Worm (Caenorhabditis elegans) whole organism, late embryonic: ENCODE results near the gene siah-1.

Experiments
- C08G9.2 ChIP-seq: sonication (generic microtip); optimal IDR thresholded peaks from 2 replicates; lab custom pipeline; 2016; ENCODE audit warnings: mild to moderate bottlenecking, missing genetic modification characterization, moderate library complexity, missing compliant biosample characterization
- C38D4.7 ChIP-seq: fragments of 200-800 bp; sonication (Bioruptor generic); optimal IDR thresholded peaks from 2 replicates; lab custom pipeline; 2018; ENCODE audit warnings: mild to moderate bottlenecking, missing genetic modification characterization, moderate library complexity, missing compliant biosample characterization
- F13H6.1 ChIP-seq: sonication (generic microtip); optimal IDR thresholded peaks from 2 replicates; lab custom pipeline; 2016; ENCODE audit warnings: missing genetic modification characterization, missing compliant biosample characterization
- Y22D7AL.16 ChIP-seq: sonication (generic microtip); optimal IDR thresholded peaks from 2 replicates; lab custom pipeline; 2016; ENCODE audit warnings: missing genetic modification characterization, missing compliant biosample characterization
- ahr-1 ChIP-seq: sonication (generic microtip); optimal IDR thresholded peaks from 2 replicates; lab custom pipeline; 2016; ENCODE audit warnings: missing genetic modification characterization, missing compliant biosample characterization
- ceh-18 ChIP-seq: sonication (generic microtip); optimal IDR thresholded peaks from 2 replicates; lab custom pipeline; 2016; ENCODE audit warnings: missing genetic modification characterization, missing compliant biosample characterization
- ceh-22 ChIP-seq: sonication (generic microtip); optimal IDR thresholded peaks from 2 replicates; lab custom pipeline; 2017; ENCODE audit warnings: missing biosample characterization, missing genetic modification characterization
- ceh-24 ChIP-seq: sonication (generic microtip); optimal IDR thresholded peaks from 2 replicates; lab custom pipeline; 2016; ENCODE audit warnings: mild to moderate bottlenecking, missing genetic modification characterization, missing compliant biosample characterization
- ceh-31 ChIP-seq: sonication (generic microtip); optimal IDR thresholded peaks from 2 replicates; lab custom pipeline; 2016; ENCODE audit warnings: missing genetic modification characterization, missing compliant biosample characterization
- ceh-45 ChIP-seq: fragments of 200-800 bp; sonication (Bioruptor generic); IDR thresholded peaks from 2 replicates; pipeline ENCODE4 v1.3.6; 2022; ENCODE audit warnings: missing genetic modification reagents, missing genetic modification characterization, missing compliant biosample characterization
- ceh-48 ChIP-seq: sonication (generic microtip); optimal IDR thresholded peaks from 2 replicates; lab custom pipeline; 2016; ENCODE audit warnings: missing genetic modification characterization, inconsistent platforms, missing compliant biosample characterization
- dve-1 ChIP-seq: sonication (generic microtip); optimal IDR thresholded peaks from 2 replicates; lab custom pipeline; 2017; ENCODE audit warnings: antibody characterized with exemption, mild to moderate bottlenecking, missing genetic modification characterization, missing compliant biosample characterization
- elt-2 ChIP-seq: sonication (generic microtip); optimal IDR thresholded peaks from 2 replicates; lab custom pipeline; 2016; ENCODE audit warnings: missing genetic modification reagents, missing genetic modification characterization, missing compliant biosample characterization
- eyg-1 ChIP-seq: sonication (generic microtip); optimal IDR thresholded peaks from 2 replicates; lab custom pipeline; 2016; ENCODE audit warnings: missing genotype, missing genetic modification characterization, missing compliant biosample characterization
- fkh-10 ChIP-seq: fragments of 150-350 bp; optimal IDR thresholded peaks from 2 replicates; lab custom pipeline; 2014; ENCODE audit warnings: missing biosample characterization, missing genetic modification reagents, missing genetic modification characterization
- hlh-15 ChIP-seq: sonication (generic microtip); optimal IDR thresholded peaks from 2 replicates; lab custom pipeline; 2016; ENCODE audit warnings: missing genetic modification characterization, missing compliant biosample characterization
- hlh-30 ChIP-seq: sonication (generic microtip); optimal IDR thresholded peaks from 2 replicates; lab custom pipeline; 2017; ENCODE audit warnings: antibody characterized with exemption, missing genetic modification characterization, missing compliant biosample characterization; ENCODE audit not compliant: insufficient read depth
- hlh-8 ChIP-seq: sonication (generic microtip); optimal IDR thresholded peaks from 2 replicates; lab custom pipeline; 2016; ENCODE audit warnings: missing genotype, missing genetic modification characterization, missing compliant biosample characterization
- lim-6 ChIP-seq: sonication (generic microtip); optimal IDR thresholded peaks from 2 replicates; lab custom pipeline; 2016; ENCODE audit warnings: missing genetic modification characterization, missing compliant biosample characterization
- madf-2 ChIP-seq: sonication (generic microtip); optimal IDR thresholded peaks from 2 replicates; lab custom pipeline; 2017; ENCODE audit warnings: missing genetic modification characterization, missing compliant biosample characterization
- nfya-1 ChIP-seq: sonication (generic microtip); optimal IDR thresholded peaks from 2 replicates; lab custom pipeline; 2017; ENCODE audit warnings: missing genetic modification characterization, mild to moderate bottlenecking, missing compliant biosample characterization, antibody characterized with exemption, moderate library complexity
- nhr-11 ChIP-seq: fragments of 150-350 bp; optimal IDR thresholded peaks from 2 replicates; lab custom pipeline; 2014; ENCODE audit warnings: missing biosample characterization, missing genetic modification characterization
- nhr-232 ChIP-seq: sonication (generic microtip); optimal IDR thresholded peaks from 2 replicates; lab custom pipeline; 2016; ENCODE audit warnings: missing genetic modification characterization, missing compliant biosample characterization
- npax-4 ChIP-seq: sonication (generic microtip); optimal IDR thresholded peaks from 2 replicates; lab custom pipeline; 2016; ENCODE audit warnings: missing genetic modification characterization, missing compliant biosample characterization
- odd-2 ChIP-seq: sonication (generic microtip); optimal IDR thresholded peaks from 2 replicates; lab custom pipeline; 2017; ENCODE audit warnings: antibody characterized with exemption, mild to moderate bottlenecking, missing genetic modification characterization, missing compliant biosample characterization
- pag-3 ChIP-seq: sonication (generic microtip); optimal IDR thresholded peaks from 2 replicates; lab custom pipeline; 2016; ENCODE audit warnings: missing compliant biosample characterization, missing genetic modification characterization, borderline replicate concordance
- pat-9 ChIP-seq: fragments of 200-800 bp; sonication (Bioruptor generic); optimal IDR thresholded peaks from 2 replicates; lab custom pipeline; 2018; ENCODE audit warnings: mild to moderate bottlenecking, missing genetic modification characterization, moderate library complexity, missing compliant biosample characterization
- pax-1 ChIP-seq: fragments of 150-350 bp; optimal IDR thresholded peaks from 2 replicates; lab custom pipeline; 2014; ENCODE audit warnings: missing biosample characterization, missing genetic modification characterization
- pha-2 ChIP-seq: sonication (generic microtip); optimal IDR thresholded peaks from 2 replicates; lab custom pipeline; 2017; ENCODE audit warnings: mild to moderate bottlenecking, missing genetic modification characterization, missing compliant biosample characterization
- pros-1 ChIP-seq: fragments of 150-350 bp; optimal IDR thresholded peaks from 2 replicates; lab custom pipeline; 2014; ENCODE audit warnings: missing biosample characterization, missing genetic modification reagents, missing genetic modification characterization
- ref-2 ChIP-seq: sonication (generic microtip); optimal IDR thresholded peaks from 2 replicates; lab custom pipeline; 2016; ENCODE audit warnings: missing genetic modification characterization, missing compliant biosample characterization
- sox-4 ChIP-seq: sonication (generic microtip); optimal IDR thresholded peaks from 2 replicates; lab custom pipeline; 2017; ENCODE audit warnings: mild to moderate bottlenecking, missing genetic modification characterization, inconsistent platforms, missing compliant biosample characterization
- syd-9 ChIP-seq: sonication (generic microtip); optimal IDR thresholded peaks from 2 replicates; lab custom pipeline; 2016; ENCODE audit warnings: mild to moderate bottlenecking, missing genetic modification characterization, moderate library complexity, missing compliant biosample characterization
- unc-55 ChIP-seq: sonication (generic microtip); optimal IDR thresholded peaks from 2 replicates; lab custom pipeline; 2017; ENCODE audit warnings: missing biosample characterization, missing genetic modification reagents, missing genetic modification characterization
- unc-86 ChIP-seq: sonication (generic microtip); optimal IDR thresholded peaks from 2 replicates; lab custom pipeline; 2016; ENCODE audit warnings: missing genetic modification characterization, missing compliant biosample characterization

The siah-1 gene

DNA sequence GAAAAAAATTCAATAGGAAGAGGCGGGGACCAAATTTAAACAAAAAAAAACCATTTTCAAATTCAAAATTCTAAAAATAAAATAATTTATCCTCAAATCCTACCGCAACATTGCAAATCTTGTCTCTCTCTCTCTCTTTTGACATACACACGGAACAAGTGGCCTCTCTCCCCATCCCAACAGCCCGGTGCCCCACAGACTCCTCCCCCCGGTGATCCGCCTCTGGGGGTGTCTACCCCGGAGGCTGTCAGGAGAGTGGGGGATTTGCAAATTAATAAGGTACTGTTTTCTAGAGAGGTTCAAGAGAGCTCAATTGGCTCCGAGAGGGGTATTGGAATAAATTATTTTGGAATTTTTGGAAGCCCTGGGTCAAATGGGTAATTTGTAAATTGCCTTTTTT, 23.9 kb downstream of the siah-1 start:
- TF ChIP-seq pax-1, result no peak
- no peak for TF ChIP-seq pros-1
- no peak for TF ChIP-seq C38D4.7 (GFP tag; lab: Kevin White, UChicago)
- TF ChIP-seq pag-3 (tag; lab: Kevin White, UChicago), result no peak
- TF ChIP-seq npax-4, result no peak
- TF ChIP-seq lim-6, result no peak
- no peak for TF ChIP-seq hlh-15
- TF ChIP-seq fkh-10 (GFP tag; lab: Kevin White, UChicago), result no peak
- no peak for TF ChIP-seq madf-2
- no peak for TF ChIP-seq ceh-22
- TF ChIP-seq nhr-232 (tag; lab: Kevin White, UChicago), result no peak
- no peak for TF ChIP-seq ref-2 (tag; lab: Kevin White, UChicago)
- no peak for TF ChIP-seq ceh-24
- no peak for TF ChIP-seq ceh-48 (tag; lab: Kevin White, UChicago)
- TF ChIP-seq nfya-1 (tag; lab: Kevin White, UChicago), result no peak

DNA sequence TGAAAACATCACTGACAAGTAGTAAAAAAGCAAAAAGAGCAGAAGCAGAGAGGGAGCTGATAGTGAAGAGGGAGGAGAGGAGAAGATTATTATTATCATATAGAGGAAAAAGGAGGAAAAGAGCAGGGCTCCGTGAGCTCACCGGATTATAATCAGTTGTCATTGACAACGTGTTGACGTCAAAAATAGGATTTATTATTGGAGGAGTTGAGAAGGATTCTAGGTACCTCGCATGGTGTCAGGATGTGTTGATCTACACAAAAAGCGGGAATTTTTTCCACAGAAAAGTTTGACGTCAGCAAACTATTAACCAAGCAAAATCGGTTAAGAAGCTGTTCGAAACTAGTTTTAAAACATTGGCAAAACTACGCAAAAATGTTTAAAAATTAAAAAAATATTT, 30.3 kb downstream of the siah-1 start:
- TF ChIP-seq C08G9.2 (tag; lab: Kevin White, UChicago), result no peak
- TF ChIP-seq, all 69 proteins: peak for 0

DNA sequence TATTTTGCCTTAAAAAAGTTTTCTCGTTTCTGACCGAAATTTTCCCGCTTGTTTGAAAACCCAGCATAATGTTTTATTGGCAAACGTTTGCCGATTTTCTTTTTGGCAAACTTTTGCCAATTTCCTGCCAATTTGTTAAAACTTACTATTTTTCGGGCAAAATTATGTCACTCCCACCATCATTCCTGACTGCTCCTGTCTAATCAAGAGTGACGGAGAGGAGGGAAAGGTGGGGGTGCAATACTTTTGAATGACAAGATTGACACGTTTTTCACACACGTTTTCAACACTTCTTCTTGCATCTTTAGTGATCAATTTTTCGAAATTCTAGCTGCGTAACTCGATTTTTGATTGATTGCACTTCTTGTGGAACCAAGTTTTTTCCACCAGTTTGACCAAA, 37.7 kb downstream of the siah-1 start:
- TF ChIP-seq Y22D7AL.16 (tag; lab: Kevin White, UChicago), result no peak
- TF ChIP-seq unc-55, result peak; percentile 75
- no peak for TF ChIP-seq nhr-232 (tag; lab: Kevin White, UChicago)
- no peak for TF ChIP-seq hlh-30 (tag; lab: Kevin White, UChicago)
- TF ChIP-seq, all 69 proteins: peak for 1

DNA sequence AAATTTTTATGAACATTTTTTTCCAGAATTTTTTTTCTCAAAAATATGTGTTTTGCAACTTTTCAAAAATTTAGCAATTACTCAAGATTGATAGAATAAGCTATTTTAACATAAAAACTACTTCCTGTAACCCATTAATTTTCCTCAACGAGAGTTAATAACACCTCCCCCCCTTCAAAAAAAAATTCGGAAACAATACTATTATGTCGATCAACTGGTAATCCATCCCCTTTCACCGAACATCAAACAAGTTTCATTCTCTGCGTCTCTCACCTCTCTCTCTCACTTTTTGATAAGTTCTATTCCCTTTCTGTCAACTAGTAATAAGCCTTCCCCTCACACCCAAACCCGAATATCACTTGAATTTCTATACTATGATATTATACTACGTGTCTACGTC, 40.1 kb downstream of the siah-1 start, which contains the start of gene glct-6:
TSS of gene glct-6 (plus strand) at position 301 of the 400 bp plus-strand sequence.
- TF ChIP-seq odd-2 (tag; lab: Kevin White, UChicago), result no peak
- no peak for TF ChIP-seq sox-4 (tag; lab: Kevin White, UChicago)

DNA sequence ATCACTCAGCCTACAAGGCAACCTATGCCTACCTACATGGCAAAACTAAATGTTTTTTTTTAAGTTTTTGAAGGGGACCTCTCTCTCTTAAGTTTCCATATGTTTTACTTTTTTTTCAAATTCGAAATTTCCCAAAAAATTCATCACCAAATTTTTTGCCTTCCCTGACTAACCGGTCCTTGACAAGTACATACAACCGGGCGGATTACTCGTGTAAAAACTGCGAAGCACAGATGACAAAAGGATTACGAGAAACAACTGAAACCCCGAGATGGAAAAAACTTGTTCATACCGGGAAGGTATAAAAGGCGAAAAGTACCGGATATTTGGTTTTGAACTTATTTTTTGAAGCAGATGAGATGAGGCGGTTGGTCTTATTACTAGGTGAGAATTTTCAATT, 50.6 kb downstream of the siah-1 start, which contains the start of gene K09B3.1:
TSS of gene K09B3.1 (plus strand) at position 301 of the 400 bp plus-strand sequence.
- TF ChIP-seq nhr-11 (tag; lab: Kevin White, UChicago), result no peak
- no peak for TF ChIP-seq syd-9 (tag; lab: Kevin White, UChicago)
- no peak for TF ChIP-seq pha-2 (tag; lab: Kevin White, UChicago)
- TF ChIP-seq eyg-1 (tag; lab: Kevin White, UChicago), result no peak
- no peak for TF ChIP-seq odd-2 (tag; lab: Kevin White, UChicago)
- TF ChIP-seq ceh-31 (tag; lab: Kevin White, UChicago), result no peak
- no peak for TF ChIP-seq pat-9 (tag; lab: Kevin White, UChicago)
- TF ChIP-seq ceh-18, result no peak
- no peak for TF ChIP-seq ceh-45 (GFP tag; lab: Robert Waterston, UW)
- no peak for TF ChIP-seq lim-6
- TF ChIP-seq F13H6.1 (tag; lab: Kevin White, UChicago), result no peak
- no peak for TF ChIP-seq hlh-8 (tag; lab: Kevin White, UChicago)
- TF ChIP-seq ahr-1 (tag; lab: Kevin White, UChicago), result no peak
- no peak for TF ChIP-seq dve-1 (tag; lab: Kevin White, UChicago)
- no peak for TF ChIP-seq C38D4.7 (GFP tag; lab: Kevin White, UChicago)
- no peak for TF ChIP-seq elt-2
- no peak for TF ChIP-seq Y22D7AL.16 (tag; lab: Kevin White, UChicago)
- no peak for TF ChIP-seq unc-55
- no peak for TF ChIP-seq unc-86 (tag; lab: Kevin White, UChicago)
- no peak for TF ChIP-seq ceh-48 (tag; lab: Kevin White, UChicago)
